Worm (Caenorhabditis elegans) whole organism, dauer: ENCODE measurements around the gene npr-35.

Source experiments
- unc-62 ChIP-seq: sonication (generic microtip); optimal IDR thresholded peaks from 2 replicates; lab custom pipeline; 2017; ENCODE audit warnings: missing biosample characterization, missing genetic modification reagents, missing genetic modification characterization

Gene npr-35

ce11 chrIV:7736616-7737015 is 7.0 kb upstream of the npr-35 start:
- TF ChIP-seq unc-62 (GFP tag; lab: Kevin White, UChicago), result no peak

- no peak for TF ChIP-seq unc-62 (GFP tag; lab: Kevin White, UChicago)
Measured at ce11 chrIV:7747838-7748237, 4.2 kb downstream of the npr-35 start, which contains the start of gene klo-1. klo-1 (minus strand) TSS chrIV:7748225.

- TF ChIP-seq unc-62 (GFP tag; lab: Kevin White, UChicago), result no peak
Measured at ce11 chrIV:7753108-7753507, 9.5 kb downstream of the npr-35 start, which contains the start of gene col-14. col-14 (plus strand) TSS chrIV:7753408.

- no peak for TF ChIP-seq unc-62 (GFP tag; lab: Kevin White, UChicago)
Measured at ce11 chrIV:7754114-7754513, 10.5 kb downstream of the npr-35 start.

DNA sequence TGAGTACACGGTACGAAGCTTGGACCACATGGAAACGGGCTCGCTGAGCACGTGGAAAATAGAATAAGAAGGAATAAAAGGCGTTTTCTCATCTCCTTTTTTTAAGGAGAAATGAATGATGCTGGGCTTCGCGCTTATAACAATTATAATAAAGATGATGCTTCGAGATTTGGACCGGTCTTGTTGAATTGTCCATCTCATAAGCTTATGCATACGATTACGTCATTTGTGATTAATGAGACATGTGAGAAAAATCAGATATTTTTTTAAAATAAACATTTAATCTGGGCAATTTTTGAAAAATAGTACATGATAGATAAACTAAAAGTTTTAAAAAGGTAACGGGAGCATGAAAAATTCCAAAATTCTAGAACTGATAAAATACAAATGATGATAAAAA is 13.6 kb downstream of the npr-35 start, which contains the start of gene C46A5.4:
Gene C46A5.4 (minus strand): TSS at position 101 of the 400 bp plus-strand sequence.
- no peak for TF ChIP-seq unc-62 (GFP tag; lab: Kevin White, UChicago)

DNA sequence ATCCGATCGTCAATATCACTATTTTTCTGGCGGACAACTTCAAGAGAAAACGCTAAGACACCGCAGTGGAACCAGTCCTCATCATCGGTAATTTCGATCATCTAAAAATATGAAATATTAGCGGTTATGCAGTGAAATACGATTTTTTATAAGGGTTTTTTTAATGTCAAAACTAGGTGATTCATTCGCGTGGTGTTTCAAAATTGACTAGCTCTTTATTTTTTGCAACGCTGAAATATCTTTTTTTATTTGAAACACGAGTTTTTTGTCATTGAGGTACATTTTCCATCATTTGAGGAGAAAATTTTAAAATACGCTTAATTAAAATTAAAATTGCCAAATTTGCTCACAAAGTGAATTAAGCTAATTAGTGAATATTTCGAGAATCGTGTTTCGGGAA is 15.9 kb downstream of the npr-35 start, which contains the start of gene dsb-3:
Gene dsb-3 (minus strand): TSS at position 101 of the 400 bp plus-strand sequence.
- no peak for TF ChIP-seq unc-62 (GFP tag; lab: Kevin White, UChicago)

DNA sequence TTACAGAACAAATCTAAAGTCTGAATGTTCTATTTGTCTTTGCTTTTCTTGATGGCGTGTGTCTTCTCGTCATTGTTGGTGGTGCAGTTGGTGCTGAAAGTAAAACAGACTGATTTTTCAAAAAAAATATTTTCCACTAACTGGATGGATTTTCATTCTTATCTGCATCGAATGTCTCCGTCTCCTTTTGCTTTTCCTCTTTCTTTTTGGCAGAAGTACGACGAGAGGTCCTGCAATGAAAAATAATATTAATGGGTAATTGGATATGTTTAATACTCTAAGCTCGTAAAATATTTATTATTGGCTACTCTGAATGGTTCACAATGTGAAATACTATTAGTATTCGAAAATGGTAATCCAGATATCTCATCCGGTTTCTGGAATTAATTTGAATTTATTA is 16.5 kb downstream of the npr-35 start, which contains the start of gene del-7:
Gene del-7 (plus strand): TSS at position 301 of the 400 bp plus-strand sequence.
- TF ChIP-seq unc-62 (GFP tag; lab: Kevin White, UChicago), result no peak

- TF ChIP-seq unc-62 (GFP tag; lab: Kevin White, UChicago), result no peak
Measured at ce11 chrIV:7763748-7764147, 20.1 kb downstream of the npr-35 start, which contains the start of the genes C46A5.6 and C46A5.1. C46A5.6 (minus strand) TSS chrIV:7763848. C46A5.1 (plus strand) TSS chrIV:7763931.

DNA sequence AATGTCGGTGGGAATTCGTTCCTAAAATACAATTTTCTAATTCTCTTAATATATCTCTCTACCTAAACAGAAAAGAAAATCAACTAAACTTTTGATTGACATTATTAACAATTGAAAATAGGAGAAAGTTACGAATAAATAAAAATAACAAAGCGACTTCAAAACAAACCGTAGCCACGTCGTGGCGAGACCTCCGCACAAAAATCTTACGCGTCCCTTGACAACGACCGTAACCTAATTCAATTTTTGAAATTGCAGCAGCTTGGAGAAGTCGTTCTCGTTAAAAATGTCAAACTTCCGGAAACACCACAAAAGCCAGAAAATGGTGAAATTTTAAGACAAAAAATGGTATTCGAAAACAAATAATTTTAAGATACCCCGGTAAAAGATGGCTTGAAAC is 20.7 kb downstream of the npr-35 start:
- TF ChIP-seq unc-62 (GFP tag; lab: Kevin White, UChicago), result no peak

ce11 chrIV:7770162-7770561 is 26.5 kb downstream of the npr-35 start, which contains the start of gene rdl-1:
rdl-1 (minus strand) TSS chrIV:7770262.
- no peak for TF ChIP-seq unc-62 (GFP tag; lab: Kevin White, UChicago)

DNA sequence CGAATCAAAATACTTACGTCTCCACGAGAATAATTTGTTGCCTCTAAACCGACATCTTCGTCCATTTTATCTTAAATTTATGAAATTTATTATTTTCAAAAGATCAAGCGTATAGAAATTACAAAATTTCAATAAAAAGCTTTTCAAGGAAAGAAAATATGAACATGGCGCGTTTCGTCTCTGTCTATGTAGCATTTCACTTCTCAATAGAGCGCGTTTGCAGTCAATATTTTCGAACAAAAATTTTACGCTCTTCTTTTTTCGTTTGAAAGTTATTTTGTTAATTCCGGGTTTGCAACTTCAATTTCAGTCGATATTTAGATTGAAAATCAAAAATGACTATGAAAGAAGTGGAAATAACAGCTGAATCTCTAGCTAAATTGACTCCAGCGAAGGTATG is 30.6 kb downstream of the npr-35 start, which contains the start of the genes hcf-1 and swd-2.2:
Gene hcf-1 (minus strand): TSS at position 70 of the 400 bp plus-strand sequence.
Gene swd-2.2 (plus strand): TSS at position 206 of the 400 bp plus-strand sequence.
- no peak for TF ChIP-seq unc-62 (GFP tag; lab: Kevin White, UChicago)

DNA sequence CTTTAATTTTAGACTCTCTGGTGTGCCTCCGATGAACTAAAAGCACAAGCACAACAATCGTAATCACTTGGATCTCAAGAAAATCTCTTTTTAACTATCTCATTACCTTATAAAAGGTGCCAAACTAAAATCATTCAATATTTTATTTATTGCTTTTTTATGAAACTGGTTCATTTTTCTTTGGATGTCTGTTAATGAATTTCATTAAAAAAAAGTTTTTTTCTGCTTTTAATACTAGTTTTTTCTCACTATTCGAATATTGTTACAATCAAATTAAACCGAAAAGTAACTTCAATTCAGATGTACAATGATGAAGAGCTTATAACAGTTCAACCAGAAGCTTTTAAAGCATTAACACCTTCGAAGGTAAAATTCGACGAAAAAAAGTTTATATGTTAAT is 32.1 kb downstream of the npr-35 start, which contains the start of gene swd-2.1:
Gene swd-2.1 (plus strand): TSS at position 301 of the 400 bp plus-strand sequence.
- TF ChIP-seq unc-62 (GFP tag; lab: Kevin White, UChicago), result no peak

ce11 chrIV:7778865-7779264 is 35.2 kb downstream of the npr-35 start, which contains the start of gene rpap-3:
rpap-3 (minus strand) TSS chrIV:7778965.
- TF ChIP-seq unc-62 (GFP tag; lab: Kevin White, UChicago), result no peak

DNA sequence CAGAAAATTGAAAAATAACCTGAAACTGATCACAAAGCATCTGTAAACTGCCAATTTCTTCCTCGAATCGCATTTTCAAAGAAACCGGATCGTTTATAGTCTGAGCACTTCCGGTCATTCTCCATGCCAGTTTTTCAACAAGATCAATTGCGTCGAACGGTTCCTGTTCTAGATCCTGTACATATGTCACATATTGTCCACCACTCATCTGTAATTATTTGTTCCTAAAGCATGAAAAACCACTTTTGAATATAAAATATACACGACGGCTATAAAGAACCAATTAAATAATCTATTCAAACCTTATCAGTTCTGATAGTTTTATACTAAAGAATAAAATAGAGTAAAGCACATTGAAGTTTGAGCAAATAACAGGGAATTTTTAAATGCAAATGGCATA is 38.7 kb downstream of the npr-35 start, which contains the start of gene sec-10:
Gene sec-10 (minus strand): TSS at position 208 of the 400 bp plus-strand sequence.
- TF ChIP-seq unc-62 (GFP tag; lab: Kevin White, UChicago), result no peak

ce11 chrIV:7783801-7784411 is 40.3 kb downstream of the npr-35 start, which contains the start of gene tag-321:
tag-321 (minus strand) TSS chrIV:7783851.
- no peak for TF ChIP-seq unc-62 (GFP tag; lab: Kevin White, UChicago)

- TF ChIP-seq unc-62 (GFP tag; lab: Kevin White, UChicago), result no peak
Measured at ce11 chrIV:7785506-7786065, 41.9 kb downstream of the npr-35 start, which contains the start of gene tag-322. tag-322 (minus strand) TSS chrIV:7785556.
